Fruit fly (Drosophila melanogaster) whole organism: ENCODE measurements around the gene CG32445.

Source experiments
- CG8478 ChIP-seq: fragments of >200 bp; optimal IDR thresholded peaks from 2 replicates; lab custom pipeline; 2018; ENCODE audit warnings: inconsistent platforms
- Dll ChIP-seq: fragments of >200 bp; optimal IDR thresholded peaks from 2 replicates; lab custom pipeline; 2017
- pan ChIP-seq: fragments of >200 bp; optimal IDR thresholded peaks from 2 replicates; lab custom pipeline; 2017
- psq ChIP-seq: fragments of >200 bp; optimal IDR thresholded peaks from 2 replicates; lab custom pipeline; 2017
- usp ChIP-seq: fragments of >200 bp; optimal IDR thresholded peaks from 2 replicates; lab custom pipeline; 2017; ENCODE audit warnings: missing biosample characterization, missing genetic modification characterization, mixed read lengths

dm6 chr3L:21667530-21667929 is 28.4 kb downstream of the CG32445 start:
- TF ChIP-seq CG8478 (lab: Kevin White, UChicago) (no peak), pan (no peak), usp (GFP tag; lab: Kevin White, UChicago) (no peak), psq (lab: Kevin White, UChicago) (no peak), Dll (lab: Kevin White, UChicago) (no peak)
